Worm (Caenorhabditis elegans) whole organism, dauer: ENCODE measurements around the gene nep-5.
"Not testable (repeated sequence)": the region's sequence is repeated elsewhere in the genome, so short reads cannot be mapped to it uniquely, and the experiment has no call there.

ENCODE experiments used
- unc-62 ChIP-seq: sonication (generic microtip); optimal IDR thresholded peaks from 2 replicates; lab custom pipeline; 2017; ENCODE audit warnings: missing biosample characterization, missing genetic modification reagents, missing genetic modification characterization

nep-5 gene

DNA sequence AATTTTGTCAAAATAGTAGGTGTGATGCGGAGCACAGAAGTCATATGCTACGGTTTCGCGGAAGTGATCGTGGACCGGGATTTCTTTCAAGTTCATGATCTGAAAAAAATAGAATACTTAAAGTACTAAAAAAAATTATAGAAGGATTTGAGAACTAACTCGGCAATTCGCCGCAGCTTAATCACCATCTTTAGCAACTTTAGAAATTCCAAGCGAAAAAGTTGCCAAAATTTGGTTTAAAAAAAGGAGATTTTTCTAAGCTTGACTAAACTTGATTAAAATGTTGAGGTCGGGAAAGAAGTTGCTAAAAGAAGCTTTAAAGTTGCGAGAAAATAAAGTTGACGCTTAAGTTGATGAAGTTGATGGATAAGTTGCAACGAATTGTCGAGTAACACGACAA is 29.7 kb downstream of the nep-5 start, which contains the start of gene ZK177.9:
Gene ZK177.9, minus strand, starts transcription at position 101 of the 400 bp plus-strand sequence.
- no peak for TF ChIP-seq unc-62

DNA sequence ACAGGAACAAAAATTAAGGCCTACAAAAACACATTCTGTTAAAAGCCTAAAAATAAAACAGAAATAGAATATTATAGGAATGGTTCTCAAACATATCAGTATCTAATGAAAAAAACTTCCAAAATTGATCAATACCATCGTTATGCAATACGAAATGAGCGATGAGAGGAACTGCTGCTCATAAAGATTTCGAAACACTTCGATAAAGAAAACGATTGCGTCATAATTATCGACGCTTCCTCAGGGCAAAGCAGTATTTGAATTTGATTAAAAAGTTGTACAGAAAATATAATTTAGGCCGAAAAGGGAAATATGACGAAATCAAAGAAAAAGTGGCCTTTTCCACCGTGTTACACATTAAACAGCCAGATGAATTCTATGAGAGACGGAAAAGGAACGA is 30.1 kb downstream of the nep-5 start:
- no peak for TF ChIP-seq unc-62

DNA sequence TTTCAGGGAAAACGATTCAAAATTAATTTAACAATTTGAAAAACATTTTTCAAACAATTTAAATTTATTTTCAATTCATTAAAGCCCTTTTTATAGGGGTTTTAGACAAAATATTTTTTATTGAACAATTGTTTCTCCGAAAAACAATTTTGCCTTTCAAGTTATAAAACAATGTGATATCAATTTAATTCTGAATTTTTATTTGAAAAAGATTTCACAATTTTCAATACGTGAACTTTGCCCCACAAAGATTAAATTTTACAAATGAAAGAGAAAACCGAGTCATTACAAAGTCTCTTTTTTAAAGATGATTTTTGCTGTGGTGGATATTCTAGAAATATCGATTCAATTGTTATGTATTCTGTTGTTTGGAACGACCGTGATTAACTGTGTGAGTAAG is 31.0 kb downstream of the nep-5 start, which contains the start of gene ZK177.2:
Gene ZK177.2, plus strand, starts transcription at position 301 of the 400 bp plus-strand sequence.
- no peak for TF ChIP-seq unc-62

DNA sequence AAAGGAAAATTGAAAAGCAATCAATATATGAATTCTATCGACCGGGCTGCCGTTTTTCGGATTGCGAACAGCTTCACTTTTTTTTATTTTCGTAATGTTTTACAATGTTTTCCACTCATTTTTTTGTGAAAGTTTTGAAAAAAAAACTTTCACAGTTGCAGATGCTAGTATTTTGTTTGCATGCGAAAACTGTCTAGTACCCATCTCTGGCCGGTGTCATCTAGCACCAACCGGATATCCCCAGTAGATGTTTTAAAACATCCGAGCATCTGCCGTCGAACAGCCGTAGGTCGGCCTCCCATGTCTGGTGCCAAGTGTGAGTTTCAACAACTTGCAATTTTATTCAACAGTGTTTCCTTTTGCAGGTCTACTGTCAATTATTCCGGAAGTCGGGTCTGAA is 33.5 kb downstream of the nep-5 start, which contains the start of gene ZK177.12:
Gene ZK177.12, plus strand, starts transcription at position 301 of the 400 bp plus-strand sequence.
- no peak for TF ChIP-seq unc-62

DNA sequence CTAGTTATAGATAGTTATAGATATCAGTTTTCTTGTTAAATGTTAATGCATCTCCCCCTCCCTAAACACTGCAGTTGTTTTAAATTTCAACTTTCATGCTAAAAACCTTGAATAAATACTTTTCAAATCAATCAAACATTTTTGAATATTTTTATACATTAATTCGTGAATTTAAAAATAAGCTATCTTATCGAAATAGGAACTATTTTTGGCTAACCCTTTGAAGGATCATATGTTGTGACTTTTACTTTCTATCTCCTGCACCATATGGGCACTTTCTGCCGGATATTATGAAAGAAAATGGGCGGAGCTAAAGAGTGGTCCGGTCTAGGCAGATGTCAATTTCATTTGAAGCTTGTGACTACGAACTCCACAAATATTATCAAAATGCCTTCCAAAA is 34.7 kb downstream of the nep-5 start, which contains the start of gene ZK177.11:
Gene ZK177.11, plus strand, starts transcription at position 301 of the 400 bp plus-strand sequence.
- TF ChIP-seq unc-62 = no peak

ce11 chrII:5525297-5525696 is 37.4 kb downstream of the nep-5 start, which contains the start of gene tbx-35:
Gene tbx-35, minus strand, starts transcription at chrII:5525397.
- no peak for TF ChIP-seq unc-62

DNA sequence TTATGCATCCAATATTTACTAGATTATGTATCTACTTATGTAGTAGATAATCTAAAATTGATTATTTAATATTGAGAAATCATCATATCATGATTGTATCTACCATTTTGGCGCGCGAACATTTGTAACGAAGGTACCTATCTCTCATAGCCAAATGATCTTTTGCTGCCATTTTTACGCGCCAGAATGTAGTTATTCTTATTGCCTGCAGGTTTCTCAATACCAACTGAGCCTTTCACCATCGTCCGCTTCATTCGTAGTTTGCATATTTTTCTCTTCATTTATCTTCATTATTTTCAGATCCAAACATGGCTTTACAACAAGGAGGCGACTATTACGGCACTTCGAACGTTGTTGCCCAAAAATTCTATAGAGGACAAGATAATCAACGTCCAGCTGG is 39.9 kb downstream of the nep-5 start, which contains the start of gene ZK177.1:
Gene ZK177.1, plus strand, starts transcription at position 301 of the 400 bp plus-strand sequence.
- TF ChIP-seq unc-62 = no peak

ce11 chrII:5531855-5532328 is 43.9 kb downstream of the nep-5 start, which contains the start of gene C17C3.9:
Gene C17C3.9, minus strand, starts transcription at chrII:5532278.
- TF ChIP-seq unc-62 = no peak

ce11 chrII:5533642-5534041 is 45.7 kb downstream of the nep-5 start, which contains the start of gene hlh-26:
Gene hlh-26, minus strand, starts transcription at chrII:5533742.
- TF ChIP-seq unc-62 = no peak

DNA sequence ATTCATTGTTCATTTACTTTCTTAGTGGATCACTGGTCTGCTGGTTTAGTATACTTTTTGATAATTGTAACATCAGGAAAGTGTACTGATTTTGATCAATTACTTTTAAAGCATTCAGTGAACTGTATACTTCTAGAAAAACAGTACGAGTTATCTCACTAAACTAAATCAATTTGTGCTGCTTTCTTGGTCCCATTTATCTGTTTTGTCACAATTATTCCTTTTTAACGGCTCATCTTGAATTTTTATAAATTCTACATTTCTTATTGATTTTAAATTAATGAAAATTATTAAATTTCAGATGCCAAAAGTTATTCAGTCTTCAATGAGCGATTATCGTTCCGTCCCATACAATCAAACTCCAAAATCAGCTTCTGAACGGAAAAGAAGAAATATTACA is 47.0 kb downstream of the nep-5 start, which contains the start of gene hlh-25:
Gene hlh-25, plus strand, starts transcription at position 301 of the 400 bp plus-strand sequence.
- not testable (repeated sequence) for TF ChIP-seq unc-62

DNA sequence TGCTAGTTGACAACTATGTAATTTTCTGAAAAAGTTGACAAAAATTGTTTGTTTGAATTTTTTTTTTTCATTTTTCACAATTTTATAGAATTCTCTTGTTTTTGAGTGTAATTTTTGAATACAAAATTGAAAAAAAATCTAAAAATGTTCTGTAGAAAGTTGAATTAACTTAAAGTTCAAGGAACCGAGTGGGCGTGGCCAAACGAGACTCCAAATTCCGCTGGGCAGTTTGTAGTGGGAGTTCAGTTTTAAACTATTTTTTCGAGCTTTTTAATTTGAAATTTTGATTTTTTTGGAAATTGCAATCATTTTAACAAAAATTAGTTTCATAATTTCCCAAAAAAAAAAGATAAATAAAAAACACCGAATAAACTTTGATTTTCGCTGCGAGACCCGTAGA is 49.1 kb downstream of the nep-5 start:
- no peak for TF ChIP-seq unc-62

- no peak for TF ChIP-seq unc-62
These were observed 49.6 kb downstream of the nep-5 start, which contains the start of gene C17C3.11 for ce11 chrII:5537524-5537923. Gene C17C3.11, plus strand, starts transcription at chrII:5537824.

ce11 chrII:5540113-5540512 is 52.2 kb downstream of the nep-5 start, which contains the start of gene hlh-27:
Gene hlh-27, minus strand, starts transcription at chrII:5540213.
- TF ChIP-seq unc-62 = not testable (repeated sequence)
